Worm (Caenorhabditis elegans): Measurements from ENCODE around the gene T04A8.18.

The T04A8.18 gene

DNA sequence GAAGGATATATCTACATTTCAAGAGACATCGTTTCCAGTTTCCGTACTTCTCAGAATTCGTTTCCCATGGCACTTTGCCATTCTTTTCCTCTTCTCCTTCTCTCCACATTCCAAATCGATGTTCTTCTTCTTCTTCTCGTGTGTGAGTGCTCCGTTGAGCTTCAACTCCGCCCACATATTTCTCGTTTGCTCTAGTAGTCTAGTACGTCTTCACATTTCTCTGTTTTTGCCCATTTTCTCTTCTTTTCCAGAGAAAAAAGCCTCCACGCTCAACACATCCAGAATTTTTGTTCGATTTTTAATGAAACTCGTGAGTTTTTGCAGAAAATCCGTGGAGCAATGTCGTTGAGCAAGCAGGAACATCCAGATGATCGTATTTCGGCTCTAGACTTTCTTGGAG lies at the start of gene T04A8.18:
Gene T04A8.18, plus strand, starts transcription at position 301 of the 400 bp plus-strand sequence.
- TF ChIP-seq ceh-39 (tag; optimal IDR thresholded peaks at IDR 0.05) (no peak), nhr-237 (tag; optimal IDR thresholded peaks at IDR 0.05) (no peak), blmp-1 (tag; optimal IDR thresholded peaks at IDR 0.05) (no peak), ztf-11 (tag; optimal IDR thresholded peaks at IDR 0.05) (no peak), ceh-83 (GFP tag; optimal IDR thresholded peaks at IDR 0.05) (no peak), mls-2 (tag; optimal IDR thresholded peaks at IDR 0.05) (no peak), ces-1 (GFP tag; optimal IDR thresholded peaks at IDR 0.05) (no peak), lin-32 (GFP tag; optimal IDR thresholded peaks at IDR 0.05) (no peak), cnd-1 (tag; optimal IDR thresholded peaks at IDR 0.05) (no peak), drap-1 (GFP tag; optimal IDR thresholded peaks at IDR 0.05) (no peak), M03D4.4 (tag; optimal IDR thresholded peaks at IDR 0.05) (no peak), nhr-76 (tag; optimal IDR thresholded peaks at IDR 0.05) (no peak), tbx-8 (GFP tag; optimal IDR thresholded peaks at IDR 0.05) (no peak)

DNA sequence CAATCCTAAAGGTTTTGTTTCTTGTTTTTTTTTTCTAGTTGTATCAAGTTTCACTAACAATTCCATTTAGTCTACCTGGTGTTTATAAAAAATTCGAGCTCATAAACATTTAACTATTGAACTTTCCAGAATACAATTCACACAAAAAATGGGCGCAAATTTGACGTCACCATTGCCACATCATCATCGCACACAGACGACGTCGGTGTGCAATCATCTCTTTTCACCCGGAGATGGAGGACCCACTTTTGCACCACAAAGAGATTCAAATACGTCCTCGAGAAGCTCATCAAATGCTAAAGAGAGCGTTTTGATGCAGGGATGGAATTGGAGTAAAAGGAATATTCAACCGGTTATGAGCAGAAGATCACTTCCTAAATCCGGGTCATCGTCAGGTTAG lies 49.6 kb upstream of the T04A8.18 start:
- TF ChIP-seq unc-120 (tag; optimal IDR thresholded peaks at IDR 0.05; ENCODE audit: poor library complexity, severe bottlenecking): no peak
- no peak for TF ChIP-seq ztf-11 (tag; optimal IDR thresholded peaks at IDR 0.05)
- TF ChIP-seq ceh-39 (tag; optimal IDR thresholded peaks at IDR 0.05): no peak
- TF ChIP-seq hlh-1 (tag; optimal IDR thresholded peaks at IDR 0.05): no peak

DNA sequence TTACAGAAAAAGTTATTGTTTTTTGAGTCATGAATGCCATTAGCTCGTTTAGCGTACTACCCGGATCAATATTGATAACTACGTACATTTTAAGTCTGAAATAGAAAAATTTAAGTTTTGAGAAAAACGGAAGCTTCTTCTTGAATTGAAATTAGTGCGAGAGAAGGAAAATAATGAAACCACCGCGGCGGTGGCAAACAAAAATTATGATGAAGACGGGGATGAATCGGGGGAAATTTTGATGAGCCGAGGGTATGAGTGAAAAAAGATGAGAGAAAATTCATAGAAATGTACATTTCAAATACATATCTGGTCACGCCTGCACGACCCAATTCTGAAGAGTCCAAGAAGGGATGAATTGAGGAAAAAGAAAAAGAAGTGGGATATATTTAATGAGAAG lies 43.7 kb upstream of the T04A8.18 start, which contains the start of gene T23F11.4:
Gene T23F11.4, minus strand, starts transcription at position 101 of the 400 bp plus-strand sequence.
- TF ChIP-seq snpc-4 (tag; optimal IDR thresholded peaks at IDR 0.05) (no peak), sptf-1 (tag; optimal IDR thresholded peaks at IDR 0.05) (no peak), bed-3 (GFP tag; optimal IDR thresholded peaks at IDR 0.05) (no peak), zip-8 (tag; optimal IDR thresholded peaks at IDR 0.05) (no peak), ces-1 (GFP tag; optimal IDR thresholded peaks at IDR 0.05) (no peak), sem-2 (GFP tag; optimal IDR thresholded peaks at IDR 0.05) (no peak), ztf-11 (tag; optimal IDR thresholded peaks at IDR 0.05) (no peak), pha-4 (tag; optimal IDR thresholded peaks at IDR 0.05) (no peak), ceh-83 (GFP tag; optimal IDR thresholded peaks at IDR 0.05) (no peak), nhr-237 (tag; optimal IDR thresholded peaks at IDR 0.05) (no peak), unc-120 (tag; optimal IDR thresholded peaks at IDR 0.05; ENCODE audit: poor library complexity, severe bottlenecking) (no peak), tbx-8 (GFP tag; optimal IDR thresholded peaks at IDR 0.05) (no peak), nhr-2 (tag; optimal IDR thresholded peaks at IDR 0.05) (no peak), blmp-1 (tag; optimal IDR thresholded peaks at IDR 0.05) (no peak), drap-1 (GFP tag; optimal IDR thresholded peaks at IDR 0.05) (no peak), cnd-1 (tag; optimal IDR thresholded peaks at IDR 0.05) (no peak), nhr-28 (tag; optimal IDR thresholded peaks at IDR 0.05) (no peak), lin-13 (tag; optimal IDR thresholded peaks at IDR 0.05) (no peak), unc-62 (GFP tag; optimal IDR thresholded peaks at IDR 0.05) (no peak)

DNA sequence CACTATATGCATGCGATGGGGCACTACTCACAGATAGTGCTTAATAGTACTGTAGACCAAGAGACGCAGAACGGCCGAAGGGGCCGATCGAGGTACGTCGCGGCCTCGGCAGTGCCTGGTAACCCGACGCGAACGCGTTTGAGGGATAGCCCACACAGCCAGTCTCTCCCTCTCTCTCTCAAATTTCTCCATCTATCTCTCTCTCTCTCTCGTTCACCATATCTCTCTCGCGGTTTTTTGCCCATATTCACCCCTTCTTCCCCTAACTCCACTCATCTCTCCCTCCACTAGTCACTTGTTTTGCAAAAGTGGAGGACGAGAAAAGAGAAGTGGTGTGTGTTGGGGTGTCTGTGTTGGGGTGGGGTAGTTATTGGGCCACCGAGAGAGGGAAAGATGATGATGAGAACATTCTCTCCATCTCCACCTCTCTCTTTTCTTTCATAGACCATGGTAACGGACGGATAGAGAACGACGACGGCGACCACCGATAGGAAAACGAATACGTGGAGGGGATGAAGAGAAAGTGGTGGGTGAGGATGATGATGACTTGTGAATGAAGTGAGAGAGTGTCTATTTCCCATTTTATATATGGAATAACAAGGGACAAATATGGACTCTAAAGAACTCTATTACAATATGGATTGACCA lies 42.1 kb upstream of the T04A8.18 start:
- TF ChIP-seq sem-2 (GFP tag; optimal IDR thresholded peaks at IDR 0.05) (no peak), nhr-76 (tag; optimal IDR thresholded peaks at IDR 0.05) (no peak), unc-39 (tag; optimal IDR thresholded peaks at IDR 0.05) (no peak), lin-13 (tag; optimal IDR thresholded peaks at IDR 0.05) (peak; percentile 54), nhr-12 (tag; optimal IDR thresholded peaks at IDR 0.05) (peak; percentile 1), snpc-4 (tag; optimal IDR thresholded peaks at IDR 0.05) (no peak), cnd-1 (tag; optimal IDR thresholded peaks at IDR 0.05) (peak; percentile 47), elt-1 (tag; optimal IDR thresholded peaks at IDR 0.05; ENCODE audit: borderline replicate concordance, insufficient read depth) (no peak), blmp-1 (tag; optimal IDR thresholded peaks at IDR 0.05) (no peak), M03D4.4 (tag; optimal IDR thresholded peaks at IDR 0.05) (peak; percentile 38), pha-4 (tag; optimal IDR thresholded peaks at IDR 0.05) (peak; percentile 27), ces-1 (GFP tag; optimal IDR thresholded peaks at IDR 0.05) (peak; percentile 55), mls-2 (tag; optimal IDR thresholded peaks at IDR 0.05) (no peak), sptf-1 (tag; optimal IDR thresholded peaks at IDR 0.05) (peak; percentile 42), elt-3 (tag; optimal IDR thresholded peaks at IDR 0.05) (no peak), hlh-1 (tag; optimal IDR thresholded peaks at IDR 0.05) (peak; percentile 84), flh-1 (GFP tag; optimal IDR thresholded peaks at IDR 0.05) (no peak), bed-3 (GFP tag; optimal IDR thresholded peaks at IDR 0.05) (no peak), unc-120 (tag; optimal IDR thresholded peaks at IDR 0.05; ENCODE audit: poor library complexity, severe bottlenecking) (peak; percentile 96), lsy-2 (tag; optimal IDR thresholded peaks at IDR 0.05) (peak; percentile 41), tbx-8 (GFP tag; optimal IDR thresholded peaks at IDR 0.05) (no peak), ceh-39 (tag; optimal IDR thresholded peaks at IDR 0.05) (peak; percentile 3), lin-32 (GFP tag; optimal IDR thresholded peaks at IDR 0.05) (no peak), unc-62 (GFP tag; optimal IDR thresholded peaks at IDR 0.05) (peak; percentile 73), mep-1 (tag; optimal IDR thresholded peaks at IDR 0.05) (peak; percentile 41), drap-1 (GFP tag; optimal IDR thresholded peaks at IDR 0.05) (peak; percentile 53), mab-5 (tag; optimal IDR thresholded peaks at IDR 0.05) (no peak), ceh-83 (GFP tag; optimal IDR thresholded peaks at IDR 0.05) (no peak), ceh-43 (GFP tag; optimal IDR thresholded peaks at IDR 0.05) (peak; percentile 40), ham-2 (GFP tag; optimal IDR thresholded peaks at IDR 0.05) (peak; percentile 62)

Data from whole organism, mixed stage, embryonic.